Worm (Caenorhabditis elegans) whole organism, midembryonic: ENCODE measurements around the gene fbxb-61.

Source experiments
- T22C8.4 ChIP-seq: fragments of 200-800 bp; sonication (Bioruptor generic); IDR thresholded peaks from 2 replicates; pipeline ENCODE4 v1.3.6; 2022; ENCODE audit warnings: missing genetic modification characterization, missing compliant biosample characterization
- cog-1 ChIP-seq: sonication (generic microtip); optimal IDR thresholded peaks from 2 replicates; lab custom pipeline; 2016; ENCODE audit warnings: missing genetic modification characterization, missing compliant biosample characterization
- flt-1 ChIP-seq: fragments of 200-800 bp; sonication (Bioruptor generic); IDR thresholded peaks from 2 replicates; pipeline ENCODE4 v1.3.6; 2022; ENCODE audit warnings: missing genetic modification characterization, missing compliant biosample characterization
- klf-2 ChIP-seq: fragments of 200-800 bp; sonication (Bioruptor generic); conservative IDR thresholded peaks from 2 replicates; pipeline ENCODE4 v1.3.6; 2022; ENCODE audit warnings: missing genetic modification reagents, missing genetic modification characterization, missing compliant biosample characterization
- med-1 ChIP-seq: sonication (generic microtip); optimal IDR thresholded peaks from 2 replicates; lab custom pipeline; 2017; ENCODE audit warnings: missing genetic modification characterization, mild to moderate bottlenecking, missing compliant biosample characterization, antibody characterized with exemption, missing genetic modification reagents; ENCODE audit not compliant: insufficient read depth
- ref-1 ChIP-seq: fragments of 200-800 bp; sonication (Bioruptor generic); conservative IDR thresholded peaks from 2 replicates; pipeline ENCODE4 v1.3.6; 2022; ENCODE audit warnings: missing genetic modification reagents, missing genetic modification characterization, missing compliant biosample characterization
- tab-1 ChIP-seq: fragments of 200-800 bp; sonication (Bioruptor generic); IDR thresholded peaks from 2 replicates; pipeline ENCODE4 v1.3.6; 2022; ENCODE audit warnings: missing genetic modification characterization, missing compliant biosample characterization
- ztf-23 ChIP-seq: fragments of 200-800 bp; sonication (Bioruptor generic); IDR thresholded peaks from 2 replicates; pipeline ENCODE4 v1.3.6; 2022; ENCODE audit warnings: missing genetic modification reagents, missing genetic modification characterization, missing compliant biosample characterization
- ztf-29 ChIP-seq: fragments of 200-800 bp; sonication (Bioruptor generic); IDR thresholded peaks from 2 replicates; pipeline ENCODE4 v1.3.6; 2022; ENCODE audit warnings: missing genetic modification reagents, missing genetic modification characterization, missing compliant biosample characterization

ce11 chrV:19299262-19299661, 4.7 kb upstream of the fbxb-61 start, which contains the start of gene F55C9.14:
- TF ChIP-seq ztf-23 (GFP tag; lab: Robert Waterston, UW), result no peak
- TF ChIP-seq T22C8.4 (GFP tag; lab: Robert Waterston, UW), result no peak
- no peak for TF ChIP-seq flt-1 (GFP tag; lab: Robert Waterston, UW)
- TF ChIP-seq ztf-29 (GFP tag; lab: Robert Waterston, UW), result no peak
- no peak for TF ChIP-seq tab-1
- no peak for TF ChIP-seq klf-2 (GFP tag; lab: Robert Waterston, UW)
- TF ChIP-seq cog-1 (tag; lab: Kevin White, UChicago), result no peak
- no peak for TF ChIP-seq ref-1
- TF ChIP-seq med-1 (GFP tag; lab: Kevin White, UChicago), result no peak
